Worm (Caenorhabditis elegans) whole organism, L1 larva: Measurements from ENCODE around the gene F56H9.2.

ENCODE experiments used
- C34B4.2 ChIP-seq: sonication (generic microtip); optimal IDR thresholded peaks from 2 replicates; lab custom pipeline; 2017; ENCODE audit warnings: mild to moderate bottlenecking, missing genetic modification characterization, missing compliant biosample characterization
- F16B12.6 ChIP-seq: fragments of 150-350 bp; optimal IDR thresholded peaks from 2 replicates; lab custom pipeline; 2014; ENCODE audit warnings: missing biosample characterization, missing genetic modification characterization
- Y116A8C.19 ChIP-seq: sonication (generic microtip); optimal IDR thresholded peaks from 2 replicates; lab custom pipeline; 2016; ENCODE audit warnings: missing compliant biosample characterization, missing genetic modification characterization, borderline replicate concordance
- aha-1 ChIP-seq: fragments of 150-350 bp; optimal IDR thresholded peaks from 2 replicates; lab custom pipeline; 2014; ENCODE audit warnings: missing biosample characterization, missing genetic modification characterization
- aly-2 ChIP-seq: fragments of 150-350 bp; optimal IDR thresholded peaks from 2 replicates; lab custom pipeline; 2014; ENCODE audit warnings: missing biosample characterization, missing genetic modification characterization
- ama-1 ChIP-seq: fragments of 150-350 bp; optimal IDR thresholded peaks from 2 replicates; lab custom pipeline; 2014
- blmp-1 ChIP-seq: fragments of 150-350 bp; optimal IDR thresholded peaks from 2 replicates; lab custom pipeline; 2014; ENCODE audit warnings: missing biosample characterization, missing genetic modification characterization
- ceh-63 ChIP-seq: fragments of 200-800 bp; sonication (Bioruptor generic); optimal IDR thresholded peaks from 2 replicates; lab custom pipeline; 2018; ENCODE audit warnings: mild to moderate bottlenecking, missing genetic modification characterization, missing compliant biosample characterization
- ceh-82 ChIP-seq, 3 experiments: fragments of 150-350 bp in 1 of 3; sonication (generic microtip) in 2 of 3; optimal IDR thresholded peaks; 2 replicates each; lab custom pipeline; 2014 to 2017; ENCODE audit warnings: missing biosample characterization in 3 of 3, missing genetic modification characterization in 3 of 3
- ceh-90 ChIP-seq: sonication (generic microtip); optimal IDR thresholded peaks from 2 replicates; lab custom pipeline; 2016; ENCODE audit warnings: missing genetic modification characterization, missing compliant biosample characterization
- dpl-1 ChIP-seq, 3 experiments: fragments of 150-350 bp in 2 of 3; sonication (generic microtip) in 1 of 3; optimal IDR thresholded peaks; 2 replicates each; lab custom pipeline; 2014 to 2017; ENCODE audit warnings: missing biosample characterization in 3 of 3, missing genetic modification characterization in 3 of 3, missing genetic modification reagents in 3 of 3
- dsc-1 ChIP-seq: sonication (generic microtip); optimal IDR thresholded peaks from 2 replicates; lab custom pipeline; 2016; ENCODE audit warnings: mild to moderate bottlenecking, missing genetic modification characterization, missing compliant biosample characterization
- efl-1 ChIP-seq, 4 experiments: fragments of 150-350 bp; optimal IDR thresholded peaks in 3 of 4; peaks in 1 of 4; 1 replicate in 1 of 4; 2 replicates in 3 of 4; lab custom pipeline; 2014; ENCODE audit warnings: missing biosample characterization in 2 of 4, missing genetic modification characterization in 2 of 4, missing genetic modification reagents in 2 of 4
- elt-2 ChIP-seq: sonication (generic microtip); optimal IDR thresholded peaks from 2 replicates; lab custom pipeline; 2016; ENCODE audit warnings: missing genetic modification characterization, mild to moderate bottlenecking, inconsistent platforms, missing compliant biosample characterization, missing genetic modification reagents
- fkh-10 ChIP-seq: sonication (generic microtip); optimal IDR thresholded peaks from 2 replicates; lab custom pipeline; 2017; ENCODE audit warnings: missing biosample characterization, missing genetic modification reagents, missing genetic modification characterization
- fkh-4 ChIP-seq: sonication (generic microtip); optimal IDR thresholded peaks from 2 replicates; lab custom pipeline; 2016; ENCODE audit warnings: missing compliant biosample characterization, missing genetic modification characterization, borderline replicate concordance
- grh-1 ChIP-seq: fragments of 200-800 bp; sonication (Bioruptor generic); IDR thresholded peaks from 2 replicates; pipeline ENCODE4 v1.3.6; 2022; ENCODE audit warnings: missing genetic modification reagents, missing genetic modification characterization, missing compliant biosample characterization
- hlh-17 ChIP-seq: fragments of 200-800 bp; sonication (Bioruptor generic); optimal IDR thresholded peaks from 2 replicates; lab custom pipeline; 2018; ENCODE audit warnings: missing genetic modification characterization, mild to moderate bottlenecking, missing compliant biosample characterization, moderate library complexity, borderline replicate concordance
- hpl-2 ChIP-seq: fragments of 150-350 bp; optimal IDR thresholded peaks from 2 replicates; lab custom pipeline; 2014; ENCODE audit warnings: missing biosample characterization, missing genetic modification reagents, missing genetic modification characterization
- irx-1 ChIP-seq: sonication (generic microtip); optimal IDR thresholded peaks from 2 replicates; lab custom pipeline; 2016; ENCODE audit warnings: missing genetic modification characterization, missing compliant biosample characterization
- jun-1 ChIP-seq: fragments of 150-350 bp; optimal IDR thresholded peaks from 2 replicates; lab custom pipeline; 2014; ENCODE audit warnings: missing biosample characterization, missing genetic modification reagents, missing genetic modification characterization
- lin-13 ChIP-seq: fragments of 150-350 bp; optimal IDR thresholded peaks from 2 replicates; lab custom pipeline; 2014; ENCODE audit warnings: missing biosample characterization, missing genetic modification reagents, missing genetic modification characterization
- lin-14 ChIP-seq: fragments of 200-800 bp; sonication (Bioruptor generic); optimal IDR thresholded peaks from 2 replicates; lab custom pipeline; 2018; ENCODE audit warnings: mild to moderate bottlenecking, missing genetic modification characterization, moderate library complexity, missing compliant biosample characterization
- lin-15B ChIP-seq: fragments of 150-350 bp; sonication (generic microtip); optimal IDR thresholded peaks from 3 replicates; lab custom pipeline; 2014; ENCODE audit warnings: missing biosample characterization, missing genetic modification characterization
- lin-35 ChIP-seq, 2 experiments: fragments of 150-350 bp; optimal IDR thresholded peaks; 2 replicates each; lab custom pipeline; 2014; ENCODE audit warnings: missing biosample characterization in 2 of 2, missing genetic modification characterization in 2 of 2, missing genetic modification reagents in 2 of 2
- lin-39 ChIP-seq: fragments of 150-350 bp; optimal IDR thresholded peaks from 2 replicates; lab custom pipeline; 2014; ENCODE audit warnings: missing biosample characterization, missing genetic modification reagents, missing genetic modification characterization
- mab-9 ChIP-seq: fragments of 200-800 bp; sonication (Bioruptor generic); IDR thresholded peaks from 2 replicates; pipeline ENCODE4 v1.3.6; 2022; ENCODE audit warnings: missing genetic modification reagents, missing genetic modification characterization, missing compliant biosample characterization
- mef-2 ChIP-seq: fragments of 150-350 bp; optimal IDR thresholded peaks from 2 replicates; lab custom pipeline; 2014; ENCODE audit warnings: missing biosample characterization, missing genetic modification characterization
- mep-1 ChIP-seq: fragments of 150-350 bp; optimal IDR thresholded peaks from 2 replicates; lab custom pipeline; 2014; ENCODE audit warnings: missing biosample characterization, missing genetic modification characterization
- nhr-12 ChIP-seq: sonication (generic microtip); optimal IDR thresholded peaks from 2 replicates; lab custom pipeline; 2017; ENCODE audit warnings: missing biosample characterization, missing genetic modification characterization
- nhr-19 ChIP-seq: fragments of 200-800 bp; sonication (Bioruptor generic); conservative IDR thresholded peaks from 2 replicates; pipeline ENCODE4 v1.3.6; 2022; ENCODE audit warnings: missing genetic modification characterization, missing compliant biosample characterization
- nhr-20 ChIP-seq: sonication (generic microtip); optimal IDR thresholded peaks from 2 replicates; lab custom pipeline; 2016; ENCODE audit warnings: mild to moderate bottlenecking, missing genetic modification characterization, missing compliant biosample characterization
- nhr-237 ChIP-seq: fragments of 150-350 bp; optimal IDR thresholded peaks from 2 replicates; lab custom pipeline; 2014; ENCODE audit warnings: missing biosample characterization, missing genetic modification characterization
- nhr-28 ChIP-seq: fragments of 150-350 bp; optimal IDR thresholded peaks from 2 replicates; lab custom pipeline; 2014; ENCODE audit warnings: missing biosample characterization, missing genetic modification characterization
- nhr-47 ChIP-seq: sonication (generic microtip); optimal IDR thresholded peaks from 2 replicates; lab custom pipeline; 2016; ENCODE audit warnings: mild to moderate bottlenecking, missing genetic modification characterization, moderate library complexity, missing compliant biosample characterization
- nhr-76 ChIP-seq: sonication (generic microtip); optimal IDR thresholded peaks from 2 replicates; lab custom pipeline; 2017; ENCODE audit warnings: missing biosample characterization, missing genetic modification characterization
- nhr-77 ChIP-seq: fragments of 150-350 bp; optimal IDR thresholded peaks from 2 replicates; lab custom pipeline; 2014; ENCODE audit warnings: missing biosample characterization, missing genetic modification characterization
- nhr-84 ChIP-seq: sonication (generic microtip); optimal IDR thresholded peaks from 2 replicates; lab custom pipeline; 2017; ENCODE audit warnings: missing biosample characterization, missing genetic modification characterization
- nhr-85 ChIP-seq: sonication (generic microtip); peaks from one replicate; lab custom pipeline; 2016; ENCODE audit warnings: missing genetic modification characterization, inconsistent platforms, missing compliant biosample characterization
- pag-3 ChIP-seq: sonication (generic microtip); optimal IDR thresholded peaks from 2 replicates; lab custom pipeline; 2017; ENCODE audit warnings: missing genetic modification characterization, mild to moderate bottlenecking, missing compliant biosample characterization, antibody characterized with exemption, borderline replicate concordance; ENCODE audit not compliant: insufficient read depth
- pax-3 ChIP-seq: fragments of 200-800 bp; sonication (Bioruptor generic); optimal IDR thresholded peaks from 2 replicates; lab custom pipeline; 2018; ENCODE audit warnings: mild to moderate bottlenecking, missing genetic modification characterization, moderate library complexity, missing compliant biosample characterization
- pqm-1 ChIP-seq: sonication (generic microtip); optimal IDR thresholded peaks from 3 replicates; lab custom pipeline; 2017; ENCODE audit warnings: missing biosample characterization, missing genetic modification characterization
- rnt-1 ChIP-seq: sonication (generic microtip); optimal IDR thresholded peaks from 2 replicates; lab custom pipeline; 2016; ENCODE audit warnings: mild to moderate bottlenecking, missing genetic modification characterization, moderate library complexity, missing compliant biosample characterization
- skn-1 ChIP-seq: fragments of 150-350 bp; optimal IDR thresholded peaks from 2 replicates; lab custom pipeline; 2014; ENCODE audit warnings: missing biosample characterization, missing genetic modification characterization
- snu-23 ChIP-seq: sonication (generic microtip); optimal IDR thresholded peaks from 2 replicates; lab custom pipeline; 2016; ENCODE audit warnings: missing genetic modification characterization, missing compliant biosample characterization
- sup-37 ChIP-seq: fragments of 200-800 bp; sonication (Bioruptor generic); optimal IDR thresholded peaks from 2 replicates; lab custom pipeline; 2018; ENCODE audit warnings: mild to moderate bottlenecking, missing genetic modification characterization, missing compliant biosample characterization
- unc-130 ChIP-seq: fragments of 150-350 bp; optimal IDR thresholded peaks from 2 replicates; lab custom pipeline; 2017; ENCODE audit warnings: missing biosample characterization, missing genetic modification characterization, inconsistent platforms
- unc-62 ChIP-seq: fragments of 150-350 bp; optimal IDR thresholded peaks from 2 replicates; lab custom pipeline; 2014; ENCODE audit warnings: missing biosample characterization, missing genetic modification reagents, missing genetic modification characterization
- unc-86 ChIP-seq: sonication (generic microtip); optimal IDR thresholded peaks from 2 replicates; lab custom pipeline; 2016; ENCODE audit warnings: missing genetic modification characterization, missing compliant biosample characterization
- vab-15 ChIP-seq: sonication (generic microtip); optimal IDR thresholded peaks from 2 replicates; lab custom pipeline; 2017; ENCODE audit warnings: missing genotype, mild to moderate bottlenecking, missing genetic modification characterization, missing compliant biosample characterization
- zag-1 ChIP-seq: fragments of 150-350 bp; optimal IDR thresholded peaks from 2 replicates; lab custom pipeline; 2014; ENCODE audit warnings: missing biosample characterization, missing genetic modification characterization
- ztf-11 ChIP-seq, 2 experiments: sonication (generic microtip); optimal IDR thresholded peaks; 2 replicates each; lab custom pipeline; 2016 to 2017; ENCODE audit warnings: missing genetic modification characterization in 2 of 2, missing biosample characterization in 1 of 2, missing compliant biosample characterization in 1 of 2
- ztf-4 ChIP-seq: fragments of 150-350 bp; optimal IDR thresholded peaks from 2 replicates; lab custom pipeline; 2014; ENCODE audit warnings: missing biosample characterization, missing genetic modification characterization

Gene F56H9.2

DNA sequence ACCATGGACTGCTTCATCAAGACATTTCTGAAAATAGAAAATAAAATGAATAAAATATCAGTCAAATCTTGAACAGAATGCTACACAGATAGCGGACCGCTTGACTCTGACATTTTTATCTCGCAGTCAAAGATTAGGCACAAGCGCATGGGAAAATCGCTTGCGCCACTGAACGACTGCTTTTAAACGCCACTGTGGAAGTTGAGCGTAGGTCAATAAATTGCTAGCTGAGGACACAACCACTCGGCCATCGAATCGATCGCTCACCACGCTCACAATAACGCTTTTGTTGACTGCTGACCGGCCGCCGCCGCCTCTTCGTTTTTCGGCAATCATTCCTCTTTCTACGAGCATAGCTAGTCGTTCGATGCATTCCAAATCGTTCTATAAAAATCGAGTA, 40.7 kb upstream of the F56H9.2 start (continued):
- TF ChIP-seq Y116A8C.19 (tag; lab: Kevin White, UChicago): no peak
- peak; percentile 22 for TF ChIP-seq nhr-77 (tag; lab: Kevin White, UChicago)
- TF ChIP-seq nhr-12 (tag; lab: Kevin White, UChicago): no peak
- no peak for TF ChIP-seq zag-1
- peak; percentile 62 for TF ChIP-seq dsc-1
- no peak for TF ChIP-seq pag-3 (tag; lab: Kevin White, UChicago)
- TF ChIP-seq ztf-4 (tag; lab: Kevin White, UChicago): no peak
- peak; percentile 25 for TF ChIP-seq irx-1 (tag; lab: Kevin White, UChicago)
- peak; percentile 1 for TF ChIP-seq pax-3 (tag; lab: Kevin White, UChicago)
- peak; percentile 21 for TF ChIP-seq F16B12.6
- no peak for TF ChIP-seq lin-15B (tag; lab: Kevin White, UChicago)
- TF ChIP-seq ztf-11 (tag; optimal IDR thresholded peaks at IDR 0.05; lab: Kevin White, UChicago): peak in 1 of 2 experiments; percentile 61
- no peak for TF ChIP-seq ceh-90 (tag; lab: Kevin White, UChicago)
- peak; percentile 59 for TF ChIP-seq nhr-20 (tag; lab: Kevin White, UChicago)
- no peak for TF ChIP-seq nhr-28
- TF ChIP-seq unc-62 (GFP tag; lab: Kevin White, UChicago): no peak
- peak; percentile 76 for TF ChIP-seq nhr-85 (tag; lab: Kevin White, UChicago)
- TF ChIP-seq ceh-82 (tag; optimal IDR thresholded peaks at IDR 0.05; lab: Kevin White, UChicago): peak; percentile 26 to 51 (median 34)
- TF ChIP-seq nhr-47 (tag; lab: Kevin White, UChicago): peak; percentile 64
- no peak for TF ChIP-seq mep-1 (tag; lab: Kevin White, UChicago)
- TF ChIP-seq mab-9 (GFP tag; lab: Robert Waterston, UW): no peak
- TF ChIP-seq lin-14: peak; percentile 44
- peak; percentile 57 for TF ChIP-seq vab-15 (tag; lab: Kevin White, UChicago)
- TF ChIP-seq efl-1 (optimal IDR thresholded peaks at IDR 0.05; lab: Kevin White, UChicago): peak; percentile 45 to 52
- peak; percentile 23 to 93 for TF ChIP-seq efl-1 (GFP tag; optimal IDR thresholded peaks at IDR 0.05 in 1 of 2; lab: Kevin White, UChicago)
- TF ChIP-seq ceh-63 (GFP tag; lab: Kevin White, UChicago): no peak
- no peak for TF ChIP-seq unc-86 (tag; lab: Kevin White, UChicago)
- TF ChIP-seq skn-1: peak; percentile 41
- no peak for TF ChIP-seq hlh-17 (GFP tag; lab: Kevin White, UChicago)
- peak; percentile 68 for TF ChIP-seq rnt-1 (tag; lab: Kevin White, UChicago)
- no peak for TF ChIP-seq lin-13
- peak; percentile 65 for TF ChIP-seq nhr-19 (GFP tag; lab: Robert Waterston, UW)
- peak in 2 of 3 experiments; percentile 33 to 34 for TF ChIP-seq dpl-1 (GFP tag; optimal IDR thresholded peaks at IDR 0.05; lab: Kevin White, UChicago)
- TF ChIP-seq mef-2 (tag; lab: Kevin White, UChicago): no peak
- no peak for TF ChIP-seq C34B4.2 (tag; lab: Kevin White, UChicago)
- TF ChIP-seq blmp-1 (tag; lab: Kevin White, UChicago): no peak
- TF ChIP-seq elt-2 (tag; lab: Kevin White, UChicago): peak; percentile 6
- peak; percentile 41 for TF ChIP-seq jun-1 (tag; lab: Kevin White, UChicago)
- no peak for TF ChIP-seq nhr-237 (tag; lab: Kevin White, UChicago)
- no peak for TF ChIP-seq fkh-4 (tag; lab: Kevin White, UChicago)
- TF ChIP-seq nhr-84 (tag; lab: Kevin White, UChicago): no peak
- TF ChIP-seq snu-23 (GFP tag; lab: Kevin White, UChicago): peak; percentile 71
- no peak for TF ChIP-seq sup-37 (GFP tag; lab: Kevin White, UChicago)
- no peak for TF ChIP-seq aly-2 (tag; lab: Kevin White, UChicago)
- peak; percentile 63 for TF ChIP-seq nhr-76 (tag; lab: Kevin White, UChicago)
- no peak for TF ChIP-seq fkh-10 (GFP tag; lab: Kevin White, UChicago)
- TF ChIP-seq pqm-1 (tag; lab: Kevin White, UChicago): no peak
- TF ChIP-seq ama-1 (lab: Kevin White, UChicago): no peak
- TF ChIP-seq unc-130 (tag; lab: Kevin White, UChicago): peak; percentile 73
- TF ChIP-seq hpl-2 (GFP tag; lab: Kevin White, UChicago): no peak
- TF ChIP-seq grh-1 (GFP tag; lab: Robert Waterston, UW): 0 out of 2 replicates have a peak, but pooled peaks have one; percentile 21
- TF ChIP-seq lin-35 (GFP tag; optimal IDR thresholded peaks at IDR 0.05; lab: Kevin White, UChicago): peak; percentile 44 to 76
- TF ChIP-seq aha-1 (tag; lab: Kevin White, UChicago): no peak
- TF ChIP-seq lin-39 (tag; lab: Kevin White, UChicago): no peak
